Fruit fly (Drosophila melanogaster): ENCODE results near the gene Prosbeta3.
A peak's percentile ranks its signal among the peaks of the same experiment; 100 is the strongest.

Gene Prosbeta3

dm6 chr3R:9033619-9034401 lies 27.8 kb upstream of the Prosbeta3 start (continued):
- TF ChIP-seq CG10274 (GFP tag; optimal IDR thresholded peaks at IDR 0.05) (peak; percentile 45), CG13287 (GFP tag; IDR thresholded peaks at IDR 0.05; ENCODE audit: partially characterized antibody) (peak; percentile 42; the same call in 1 of the 2 replicates), CG8924 (tag; optimal IDR thresholded peaks at IDR 0.05) (peak; percentile 93), Mes4 (GFP tag; optimal IDR thresholded peaks at IDR 0.05) (peak; percentile 50), H15 (GFP tag; IDR thresholded peaks at IDR 0.05) (no peak), row (GFP tag; IDR thresholded peaks at IDR 0.05) (peak; percentile 95), ssp (GFP tag; IDR thresholded peaks at IDR 0.05) (no peak), CG16813 (GFP tag; IDR thresholded peaks at IDR 0.05; ENCODE audit: partially characterized antibody) (no peak), Kr (GFP tag; optimal IDR thresholded peaks at IDR 0.05) (peak; percentile 50), tll (GFP tag; optimal IDR thresholded peaks at IDR 0.05) (no peak), Fer3 (tag; optimal IDR thresholded peaks at IDR 0.05) (peak; percentile 73), hbn (GFP tag; IDR thresholded peaks at IDR 0.05; ENCODE audit: partially characterized antibody) (no peak), CG14014 (GFP tag; IDR thresholded peaks at IDR 0.05) (peak; percentile 51; the same call in 1 of the 2 replicates), Usf (GFP tag; optimal IDR thresholded peaks at IDR 0.05) (peak; percentile 62), abd-A (tag; optimal IDR thresholded peaks at IDR 0.05) (peak; percentile 58), CG18619 (GFP tag; optimal IDR thresholded peaks at IDR 0.05) (peak; percentile 83), fd96Cb (tag; optimal IDR thresholded peaks at IDR 0.05) (peak; percentile 66), z (GFP tag; IDR thresholded peaks at IDR 0.05) (peak; percentile 74; the same call in 2 of the 3 replicates), CG7357 (GFP tag; IDR thresholded peaks at IDR 0.05) (no peak), CG3726 (GFP tag; IDR thresholded peaks at IDR 0.05) (no peak), CG2202 (tag; optimal IDR thresholded peaks at IDR 0.05) (peak; percentile 29), her (GFP tag; optimal IDR thresholded peaks at IDR 0.05) (peak; percentile 41), CG15514 (GFP tag; optimal IDR thresholded peaks at IDR 0.05) (peak; percentile 67), sug (tag; optimal IDR thresholded peaks at IDR 0.05) (peak; percentile 89), ken (GFP tag; IDR thresholded peaks at IDR 0.05) (peak; percentile 40; the same call in 1 of the 3 replicates), CG4730 (GFP tag; IDR thresholded peaks at IDR 0.05) (no peak), CG43689 (GFP tag; IDR thresholded peaks at IDR 0.05) (no peak), prd (optimal IDR thresholded peaks at IDR 0.05) (no peak), prd (GFP tag; IDR thresholded peaks at IDR 0.05) (no peak; the same call in 1 of the 3 replicates), CG2120 (GFP tag; optimal IDR thresholded peaks at IDR 0.05) (peak; percentile 77), slou (GFP tag; optimal IDR thresholded peaks at IDR 0.05) (peak; percentile 31), Atf6 (GFP tag; IDR thresholded peaks at IDR 0.05) (peak; percentile 69), CG13624 (GFP tag; optimal IDR thresholded peaks at IDR 0.05) (peak; percentile 69), br (optimal IDR thresholded peaks at IDR 0.05) (no peak), CG11504 (tag; optimal IDR thresholded peaks at IDR 0.05) (peak; percentile 88), CG9797 (GFP tag; optimal IDR thresholded peaks at IDR 0.05) (no peak), ewg (GFP tag; optimal IDR thresholded peaks at IDR 0.05) (peak; percentile 69), CrebB (tag; optimal IDR thresholded peaks at IDR 0.05) (peak; percentile 40), CG30020 (tag; optimal IDR thresholded peaks at IDR 0.05) (peak; percentile 75), Fer1 (GFP tag; optimal IDR thresholded peaks at IDR 0.05) (peak; percentile 90), CG31388 (GFP tag; optimal IDR thresholded peaks at IDR 0.05) (no peak), sob (GFP tag; IDR thresholded peaks at IDR 0.05) (0 out of 2 replicates have a peak, but pooled peaks have one; percentile 23), CG4707 (GFP tag; optimal IDR thresholded peaks at IDR 0.05) (peak; percentile 19), CG6272 (GFP tag; IDR thresholded peaks at IDR 0.05) (no peak), NfI (GFP tag; optimal IDR thresholded peaks at IDR 0.05) (peak; percentile 78), Stat92E (GFP tag; optimal IDR thresholded peaks at IDR 0.05) (peak in 1 of 3 experiments; percentile 83), Mrtf (GFP tag; IDR thresholded peaks at IDR 0.05) (no peak), Asciz (GFP tag; optimal IDR thresholded peaks at IDR 0.05) (peak; percentile 77), ash1 (GFP tag; optimal IDR thresholded peaks at IDR 0.05) (peak; percentile 81)

Data from whole organism, embryonic.